Worm (Caenorhabditis elegans) whole organism, L3 larva: ENCODE results near the gene hot-1.

Experiments
- R02D3.7 ChIP-seq: fragments of 150-350 bp; optimal IDR thresholded peaks from 2 replicates; lab custom pipeline; 2014; ENCODE audit warnings: missing biosample characterization, missing genetic modification characterization
- egl-27 ChIP-seq: sonication (generic microtip); optimal IDR thresholded peaks from 4 replicates; lab custom pipeline; 2017; ENCODE audit warnings: missing biosample characterization, missing genetic modification reagents, missing genetic modification characterization
- elt-2 ChIP-seq: sonication (generic microtip); optimal IDR thresholded peaks from 2 replicates; lab custom pipeline; 2016; ENCODE audit warnings: missing genetic modification reagents, mild to moderate bottlenecking, missing genetic modification characterization, missing compliant biosample characterization
- elt-3 ChIP-seq, 3 experiments: fragments of 150-350 bp in 1 of 3; sonication (generic microtip) in 2 of 3; optimal IDR thresholded peaks; 2 replicates in 2 of 3; 4 replicates in 1 of 3; lab custom pipeline; 2014 to 2017; ENCODE audit warnings: missing biosample characterization in 3 of 3, missing genetic modification characterization in 3 of 3
- lin-15B ChIP-seq: fragments of 150-350 bp; optimal IDR thresholded peaks from 2 replicates; lab custom pipeline; 2014; ENCODE audit warnings: missing biosample characterization, missing genetic modification characterization
- nhr-12 ChIP-seq: fragments of 150-350 bp; optimal IDR thresholded peaks from 2 replicates; lab custom pipeline; 2014; ENCODE audit warnings: missing biosample characterization, missing genetic modification characterization
- nhr-237 ChIP-seq: fragments of 150-350 bp; optimal IDR thresholded peaks from 2 replicates; lab custom pipeline; 2014; ENCODE audit warnings: missing biosample characterization, missing genetic modification characterization
- nhr-76 ChIP-seq: fragments of 150-350 bp; sonication (generic microtip); optimal IDR thresholded peaks from 5 replicates; lab custom pipeline; 2014; ENCODE audit warnings: missing biosample characterization, missing genetic modification characterization
- nhr-77 ChIP-seq: fragments of 150-350 bp; optimal IDR thresholded peaks from 2 replicates; lab custom pipeline; 2014; ENCODE audit warnings: missing biosample characterization, missing genetic modification characterization
- skn-1 ChIP-seq: fragments of 150-350 bp; optimal IDR thresholded peaks from 2 replicates; lab custom pipeline; 2014; ENCODE audit warnings: missing biosample characterization, missing genetic modification characterization
- snpc-4 ChIP-seq: fragments of 150-350 bp; optimal IDR thresholded peaks from 2 replicates; lab custom pipeline; 2014; ENCODE audit warnings: missing biosample characterization, missing genetic modification characterization
- tbx-2 ChIP-seq: sonication (generic microtip); optimal IDR thresholded peaks from 2 replicates; lab custom pipeline; 2016; ENCODE audit warnings: mild to moderate bottlenecking, missing genetic modification characterization, missing compliant biosample characterization
- zag-1 ChIP-seq: fragments of 150-350 bp; optimal IDR thresholded peaks from 2 replicates; lab custom pipeline; 2014; ENCODE audit warnings: missing biosample characterization, missing genetic modification characterization

DNA sequence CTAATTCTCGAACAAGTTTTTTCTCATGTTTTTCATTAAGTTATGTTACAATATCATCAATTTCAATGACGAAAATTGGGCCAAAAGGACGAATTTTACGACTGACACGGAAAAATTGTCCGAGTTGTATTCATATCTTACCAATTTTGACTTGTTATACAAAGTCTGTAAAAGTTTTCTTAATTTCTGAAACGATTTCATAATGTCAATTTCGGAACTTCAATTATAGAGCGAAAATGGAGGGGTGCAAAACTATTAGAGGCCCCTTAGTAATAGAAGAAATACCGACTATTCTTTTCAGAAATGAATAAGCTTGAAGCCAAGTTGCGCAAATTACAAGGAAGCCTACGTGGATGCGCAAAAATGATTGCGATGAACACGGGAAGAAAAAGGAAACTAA is 10.7 kb downstream of the hot-1 start, which contains the start of gene F43D2.3:
- TF ChIP-seq nhr-237 = no peak
- TF ChIP-seq egl-27 (tag; lab: Kevin White, UChicago) = no peak
- TF ChIP-seq snpc-4 (tag; lab: Kevin White, UChicago) = no peak
- TF ChIP-seq lin-15B = no peak
- no peak for TF ChIP-seq elt-3 (tag; optimal IDR thresholded peaks at IDR 0.05; lab: Kevin White, UChicago)
- no peak for TF ChIP-seq skn-1
- no peak for TF ChIP-seq zag-1
- no peak for TF ChIP-seq nhr-12 (tag; lab: Kevin White, UChicago)
- TF ChIP-seq R02D3.7 = no peak
- no peak for TF ChIP-seq nhr-76 (tag; lab: Kevin White, UChicago)
- TF ChIP-seq elt-2 (tag; lab: Kevin White, UChicago) = no peak
- no peak for TF ChIP-seq nhr-77 (tag; lab: Kevin White, UChicago)
- no peak for TF ChIP-seq tbx-2 (tag; lab: Kevin White, UChicago)
